Fruit fly (Drosophila melanogaster): ENCODE data around the gene beta-Man.
A peak's percentile ranks its signal among the peaks of the same experiment; 100 is the strongest.

The beta-Man gene

DNA sequence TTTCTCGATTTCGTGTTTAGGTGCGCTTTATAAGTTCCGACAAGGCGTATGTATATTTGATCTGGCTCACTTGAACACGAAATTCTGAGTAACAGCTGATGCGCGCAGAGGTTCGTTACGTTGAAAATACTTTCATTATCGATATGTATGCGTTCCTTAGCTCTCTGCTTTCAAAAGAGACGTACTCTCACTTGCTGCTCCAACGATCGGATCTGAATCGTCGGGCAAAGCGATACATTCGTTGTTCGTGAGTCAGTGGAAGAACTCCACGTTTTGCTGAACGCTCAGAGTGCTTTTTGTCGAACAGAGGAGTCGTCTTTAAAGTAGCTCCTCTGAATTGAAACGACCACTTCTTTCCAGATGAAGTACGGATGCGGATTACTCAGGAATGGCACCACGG is at the start of gene beta-Man (continued):
- peak; percentile 75 for TF ChIP-seq Blimp-1 (GFP tag; optimal IDR thresholded peaks at IDR 0.05)
- no peak for TF ChIP-seq tap (tag; optimal IDR thresholded peaks at IDR 0.05)
- no peak for TF ChIP-seq CG4360 (GFP tag; IDR thresholded peaks at IDR 0.05)
- TF ChIP-seq CHES-1-like (GFP tag; optimal IDR thresholded peaks at IDR 0.05) = no peak
- peak; percentile 50; the same call in 1 of the 3 replicates for TF ChIP-seq zen2 (GFP tag; IDR thresholded peaks at IDR 0.05; ENCODE audit: partially characterized antibody)
- TF ChIP-seq CG6654 (GFP tag; optimal IDR thresholded peaks at IDR 0.05) = no peak
- no peak for TF ChIP-seq Ets65A (GFP tag)
- no peak for TF ChIP-seq peb (GFP tag; IDR thresholded peaks at IDR 0.05)
- TF ChIP-seq H2.0 (GFP tag; IDR thresholded peaks at IDR 0.05) = no peak
- no peak for TF ChIP-seq YL-1 (GFP tag; optimal IDR thresholded peaks at IDR 0.05)
- TF ChIP-seq CG17912 (GFP tag; optimal IDR thresholded peaks at IDR 0.05) = no peak
- TF ChIP-seq Hr51 (GFP tag; optimal IDR thresholded peaks at IDR 0.05) = no peak
- no peak for TF ChIP-seq corto (GFP tag; optimal IDR thresholded peaks at IDR 0.05)
- no peak for TF ChIP-seq CG12942 (GFP tag; optimal IDR thresholded peaks at IDR 0.05)
- TF ChIP-seq CG12391 (tag; optimal IDR thresholded peaks at IDR 0.05) = no peak
- TF ChIP-seq CG17568 (GFP tag; optimal IDR thresholded peaks at IDR 0.05) = no peak
- TF ChIP-seq NC2β (GFP tag; optimal IDR thresholded peaks at IDR 0.05) = no peak
- peak; percentile 46 for TF ChIP-seq kay (GFP tag; optimal IDR thresholded peaks at IDR 0.05)
- no peak for TF ChIP-seq CG9215 (GFP tag; IDR thresholded peaks at IDR 0.05)
- peak; percentile 12 for TF ChIP-seq CrebB (tag; optimal IDR thresholded peaks at IDR 0.05)
- TF ChIP-seq Dref (GFP tag; IDR thresholded peaks at IDR 0.05) = peak; percentile 57
- TF ChIP-seq crp (GFP tag; optimal IDR thresholded peaks at IDR 0.05) = peak; percentile 53 to 92
- TF ChIP-seq CG2889 (GFP tag; IDR thresholded peaks at IDR 0.05) = no peak
- TF ChIP-seq Gug (GFP tag; IDR thresholded peaks at IDR 0.05) = no peak
- TF ChIP-seq tin (GFP tag; optimal IDR thresholded peaks at IDR 0.05) = no peak
- no peak for TF ChIP-seq tx (GFP tag; optimal IDR thresholded peaks at IDR 0.05)
- TF ChIP-seq Elba2 (GFP tag; optimal IDR thresholded peaks at IDR 0.05) = no peak
- no peak for TF ChIP-seq CG7839 (tag; optimal IDR thresholded peaks at IDR 0.05)
- no peak for TF ChIP-seq CG15601 (tag; optimal IDR thresholded peaks at IDR 0.05)
- no peak for TF ChIP-seq H15 (GFP tag; IDR thresholded peaks at IDR 0.05)
- TF ChIP-seq CG33213 (GFP tag; optimal IDR thresholded peaks at IDR 0.05) = peak; percentile 76
- peak; percentile 9 for TF ChIP-seq CG9797 (GFP tag; optimal IDR thresholded peaks at IDR 0.05)
- peak; percentile 64 for TF ChIP-seq BEAF-32 (GFP tag; optimal IDR thresholded peaks at IDR 0.05)
- TF ChIP-seq CG7556 (GFP tag; optimal IDR thresholded peaks at IDR 0.05) = no peak
- no peak for TF ChIP-seq Lim3 (GFP tag; IDR thresholded peaks at IDR 0.05)
- no peak for TF ChIP-seq bigmax (GFP tag; optimal IDR thresholded peaks at IDR 0.05)
- TF ChIP-seq CG6175 (GFP tag; IDR thresholded peaks at IDR 0.05) = no peak
- TF ChIP-seq hbn (GFP tag; IDR thresholded peaks at IDR 0.05; ENCODE audit: partially characterized antibody) = no peak
- no peak for TF ChIP-seq CG15696 (tag; optimal IDR thresholded peaks at IDR 0.05)
- TF ChIP-seq CG11085 (GFP tag; IDR thresholded peaks at IDR 0.05) = no peak
- TF ChIP-seq CG11560 (tag; IDR thresholded peaks at IDR 0.05) = no peak
- TF ChIP-seq NC2α (GFP tag; optimal IDR thresholded peaks at IDR 0.05) = no peak
- peak; percentile 73 for TF ChIP-seq pzg (GFP tag; optimal IDR thresholded peaks at IDR 0.05)
- no peak for TF ChIP-seq Pdp1 (GFP tag; optimal IDR thresholded peaks at IDR 0.05)
- no peak for TF ChIP-seq kah (GFP tag; optimal IDR thresholded peaks at IDR 0.05)
- no peak for TF ChIP-seq cwo (GFP tag; optimal IDR thresholded peaks at IDR 0.05)
- TF ChIP-seq CG10274 (GFP tag; optimal IDR thresholded peaks at IDR 0.05) = no peak
- peak; percentile 19 for TF ChIP-seq CG6765 (GFP tag; optimal IDR thresholded peaks at IDR 0.05)
- TF ChIP-seq CG34422 (GFP tag; IDR thresholded peaks at IDR 0.05) = no peak
- no peak for TF ChIP-seq hth (optimal IDR thresholded peaks at IDR 0.05)
- peak; percentile 69 for TF ChIP-seq sens (GFP tag)
